Worm (Caenorhabditis elegans): ENCODE data around the gene R10H10.3.

ce11 chrIV:10360336-10360735 is 28.0 kb upstream of the R10H10.3 start, which contains the start of gene ugt-59:
- TF ChIP-seq lin-39 (tag; optimal IDR thresholded peaks at IDR 0.05) (no peak), nhr-11 (tag; optimal IDR thresholded peaks at IDR 0.05) (no peak), fkh-10 (GFP tag; optimal IDR thresholded peaks at IDR 0.05) (no peak), nhr-90 (tag; optimal IDR thresholded peaks at IDR 0.05; ENCODE audit: poor library complexity) (no peak), lin-35 (GFP tag; optimal IDR thresholded peaks at IDR 0.05) (no peak), elt-3 (tag; optimal IDR thresholded peaks at IDR 0.05) (no peak), dpl-1 (GFP tag; optimal IDR thresholded peaks at IDR 0.05) (no peak), pag-3 (tag; optimal IDR thresholded peaks at IDR 0.05; ENCODE audit: borderline replicate concordance, insufficient read depth) (no peak), blmp-1 (tag; optimal IDR thresholded peaks at IDR 0.05) (no peak)
